Fruit fly (Drosophila melanogaster): Measurements from ENCODE around the gene ND-20L.

DNA sequence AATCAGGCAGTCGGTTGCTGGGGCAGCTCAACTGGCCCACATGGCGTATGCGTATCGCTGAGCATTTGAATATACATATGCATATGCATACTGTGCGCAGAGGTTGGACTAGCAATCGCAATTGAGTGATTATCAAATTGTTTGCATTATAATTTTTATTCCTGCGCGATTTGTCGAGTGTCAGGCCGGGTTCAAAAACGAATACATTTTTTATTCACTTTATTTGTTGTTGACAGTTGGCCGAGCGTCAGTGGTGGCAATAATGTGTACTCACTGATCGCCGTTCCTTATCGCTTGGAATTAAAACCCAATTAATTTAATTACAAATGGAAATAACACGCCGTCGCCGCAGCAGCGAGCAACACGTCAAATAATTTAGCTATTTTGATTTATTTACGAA lies 50.2 kb downstream of the ND-20L start:
- TF ChIP-seq CTCF (optimal IDR thresholded peaks at IDR 0.05) (no peak), CG8478 (optimal IDR thresholded peaks at IDR 0.05) (no peak)
